Worm (Caenorhabditis elegans) whole organism, late embryonic: ENCODE measurements around the gene Y38H6C.9.
"Not testable (repeated sequence)": the region's sequence is repeated elsewhere in the genome, so short reads cannot be mapped to it uniquely, and the experiment has no call there.

ENCODE experiments used
- Y22D7AL.16 ChIP-seq: sonication (generic microtip); optimal IDR thresholded peaks from 2 replicates; lab custom pipeline; 2016; ENCODE audit warnings: missing genetic modification characterization, missing compliant biosample characterization
- ama-1 ChIP-seq: fragments of 150-350 bp; optimal IDR thresholded peaks from 2 replicates; lab custom pipeline; 2014
- ceh-2 ChIP-seq: sonication (generic microtip); optimal IDR thresholded peaks from 2 replicates; lab custom pipeline; 2016; ENCODE audit warnings: missing genotype, missing genetic modification characterization, missing compliant biosample characterization
- ceh-22 ChIP-seq: sonication (generic microtip); optimal IDR thresholded peaks from 2 replicates; lab custom pipeline; 2017; ENCODE audit warnings: missing biosample characterization, missing genetic modification characterization
- ceh-31 ChIP-seq: sonication (generic microtip); optimal IDR thresholded peaks from 2 replicates; lab custom pipeline; 2016; ENCODE audit warnings: missing genetic modification characterization, missing compliant biosample characterization
- ceh-48 ChIP-seq: sonication (generic microtip); optimal IDR thresholded peaks from 2 replicates; lab custom pipeline; 2016; ENCODE audit warnings: missing genetic modification characterization, inconsistent platforms, missing compliant biosample characterization
- ceh-6 ChIP-seq: fragments of 200-800 bp; sonication (Bioruptor generic); optimal IDR thresholded peaks from 2 replicates; lab custom pipeline; 2018; ENCODE audit warnings: mild to moderate bottlenecking, missing genetic modification characterization, missing compliant biosample characterization
- ceh-9 ChIP-seq: sonication (generic microtip); optimal IDR thresholded peaks from 2 replicates; lab custom pipeline; 2016; ENCODE audit warnings: mild to moderate bottlenecking, missing genetic modification characterization, inconsistent platforms, missing compliant biosample characterization
- dmd-4 ChIP-seq: sonication (generic microtip); optimal IDR thresholded peaks from 2 replicates; lab custom pipeline; 2016; ENCODE audit warnings: borderline replicate concordance, missing genetic modification characterization, missing compliant biosample characterization
- dve-1 ChIP-seq: sonication (generic microtip); optimal IDR thresholded peaks from 2 replicates; lab custom pipeline; 2017; ENCODE audit warnings: antibody characterized with exemption, mild to moderate bottlenecking, missing genetic modification characterization, missing compliant biosample characterization
- elt-2 ChIP-seq: sonication (generic microtip); optimal IDR thresholded peaks from 2 replicates; lab custom pipeline; 2016; ENCODE audit warnings: missing genetic modification reagents, missing genetic modification characterization, missing compliant biosample characterization
- ets-4 ChIP-seq: sonication (generic microtip); optimal IDR thresholded peaks from 2 replicates; lab custom pipeline; 2016; ENCODE audit warnings: missing genetic modification characterization, missing compliant biosample characterization
- eyg-1 ChIP-seq: sonication (generic microtip); optimal IDR thresholded peaks from 2 replicates; lab custom pipeline; 2016; ENCODE audit warnings: missing genotype, missing genetic modification characterization, missing compliant biosample characterization
- fkh-10 ChIP-seq: fragments of 150-350 bp; optimal IDR thresholded peaks from 2 replicates; lab custom pipeline; 2014; ENCODE audit warnings: missing biosample characterization, missing genetic modification reagents, missing genetic modification characterization
- gmeb-2 ChIP-seq: sonication (generic microtip); optimal IDR thresholded peaks from 2 replicates; lab custom pipeline; 2016; ENCODE audit warnings: missing genetic modification characterization, inconsistent platforms, missing compliant biosample characterization
- hlh-13 ChIP-seq: fragments of 200-800 bp; sonication (Bioruptor generic); optimal IDR thresholded peaks from 2 replicates; lab custom pipeline; 2018; ENCODE audit warnings: mild to moderate bottlenecking, missing genetic modification characterization, missing compliant biosample characterization
- hlh-30 ChIP-seq: sonication (generic microtip); optimal IDR thresholded peaks from 2 replicates; lab custom pipeline; 2017; ENCODE audit warnings: antibody characterized with exemption, missing genetic modification characterization, missing compliant biosample characterization; ENCODE audit not compliant: insufficient read depth
- hlh-8 ChIP-seq: sonication (generic microtip); optimal IDR thresholded peaks from 2 replicates; lab custom pipeline; 2016; ENCODE audit warnings: missing genotype, missing genetic modification characterization, missing compliant biosample characterization
- lim-6 ChIP-seq: sonication (generic microtip); optimal IDR thresholded peaks from 2 replicates; lab custom pipeline; 2016; ENCODE audit warnings: missing genetic modification characterization, missing compliant biosample characterization
- lin-11 ChIP-seq: fragments of 200-800 bp; sonication (Bioruptor generic); optimal IDR thresholded peaks from 2 replicates; lab custom pipeline; 2018; ENCODE audit warnings: mild to moderate bottlenecking, missing genetic modification characterization, missing compliant biosample characterization
- nfya-1 ChIP-seq: sonication (generic microtip); optimal IDR thresholded peaks from 2 replicates; lab custom pipeline; 2017; ENCODE audit warnings: missing genetic modification characterization, mild to moderate bottlenecking, missing compliant biosample characterization, antibody characterized with exemption, moderate library complexity
- npax-4 ChIP-seq: sonication (generic microtip); optimal IDR thresholded peaks from 2 replicates; lab custom pipeline; 2016; ENCODE audit warnings: missing genetic modification characterization, missing compliant biosample characterization
- pag-3 ChIP-seq: sonication (generic microtip); optimal IDR thresholded peaks from 2 replicates; lab custom pipeline; 2016; ENCODE audit warnings: missing compliant biosample characterization, missing genetic modification characterization, borderline replicate concordance
- pat-9 ChIP-seq: fragments of 200-800 bp; sonication (Bioruptor generic); optimal IDR thresholded peaks from 2 replicates; lab custom pipeline; 2018; ENCODE audit warnings: mild to moderate bottlenecking, missing genetic modification characterization, moderate library complexity, missing compliant biosample characterization
- ref-2 ChIP-seq: sonication (generic microtip); optimal IDR thresholded peaks from 2 replicates; lab custom pipeline; 2016; ENCODE audit warnings: missing genetic modification characterization, missing compliant biosample characterization
- rnt-1 ChIP-seq: sonication (generic microtip); optimal IDR thresholded peaks from 2 replicates; lab custom pipeline; 2016; ENCODE audit warnings: missing genetic modification characterization, missing compliant biosample characterization
- tbx-2 ChIP-seq: sonication (generic microtip); optimal IDR thresholded peaks from 2 replicates; lab custom pipeline; 2016; ENCODE audit warnings: missing genetic modification characterization, missing compliant biosample characterization
- unc-55 ChIP-seq: sonication (generic microtip); optimal IDR thresholded peaks from 2 replicates; lab custom pipeline; 2017; ENCODE audit warnings: missing biosample characterization, missing genetic modification reagents, missing genetic modification characterization
- unc-86 ChIP-seq: sonication (generic microtip); optimal IDR thresholded peaks from 2 replicates; lab custom pipeline; 2016; ENCODE audit warnings: missing genetic modification characterization, missing compliant biosample characterization
- ztf-16 ChIP-seq: sonication (generic microtip); optimal IDR thresholded peaks from 2 replicates; lab custom pipeline; 2017; ENCODE audit warnings: missing genetic modification characterization, missing compliant biosample characterization

Gene Y38H6C.9

DNA sequence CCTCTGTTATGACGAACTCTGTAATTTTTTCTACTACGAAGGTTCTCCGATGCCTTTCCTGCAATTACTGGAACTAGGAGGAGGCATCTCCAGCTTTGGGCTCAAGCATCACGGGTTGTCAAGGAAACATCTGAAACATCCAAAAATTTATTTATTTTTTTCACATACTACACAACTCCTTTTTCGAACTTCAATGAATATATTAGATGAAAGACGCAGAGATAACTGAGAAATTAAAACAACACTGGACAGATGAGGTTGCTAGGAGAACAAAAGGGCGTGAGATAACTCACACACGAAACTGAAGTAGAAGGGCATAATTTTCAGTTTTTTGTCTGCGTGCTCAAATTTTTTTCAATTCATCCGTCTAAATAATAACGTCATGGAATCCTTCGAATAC, 5.4 kb upstream of the Y38H6C.9 start, which contains the start of gene Y38H6C.13 (continued):
- no peak for TF ChIP-seq pag-3 (tag; lab: Kevin White, UChicago)

DNA sequence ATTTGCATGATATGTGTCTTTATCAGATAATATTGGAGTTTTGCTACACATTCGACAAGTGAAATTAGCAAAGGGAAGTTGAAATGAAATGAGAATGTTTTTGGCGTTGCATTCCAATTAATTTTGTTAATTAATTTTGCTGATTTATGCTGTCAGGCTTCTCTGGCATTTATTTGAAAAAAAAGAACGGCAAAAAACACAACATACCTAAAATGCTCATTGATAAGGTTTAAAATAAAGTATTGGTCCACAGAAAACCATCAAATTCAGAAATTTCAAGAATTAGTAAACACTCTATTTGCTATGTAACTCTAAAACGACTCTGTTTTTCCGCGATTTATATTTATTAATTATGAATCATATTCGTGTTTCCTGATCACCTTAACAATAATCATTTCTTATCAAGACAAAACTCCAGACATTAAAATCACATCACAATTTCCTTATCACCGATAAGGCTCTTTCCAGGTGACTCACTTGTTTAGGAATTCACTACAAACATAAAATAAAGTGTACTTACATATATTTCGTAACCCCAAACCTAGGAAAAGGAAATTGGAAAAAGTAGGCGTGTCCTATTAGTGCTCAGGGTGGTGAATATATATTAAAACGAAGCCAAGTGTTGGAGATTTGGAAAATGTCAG, 3.9 kb upstream of the Y38H6C.9 start, which contains the start of the genes srh-166 and Y38H6C.24:
Gene srh-166 (minus strand): TSS at position 51 of the 644 bp plus-strand sequence.
Gene Y38H6C.24 (plus strand): TSS at position 620 of the 644 bp plus-strand sequence.
- no peak for TF ChIP-seq hlh-13 (GFP tag; lab: Kevin White, UChicago)
- TF ChIP-seq ceh-31 (tag; lab: Kevin White, UChicago), result no peak
- TF ChIP-seq dmd-4 (tag; lab: Kevin White, UChicago), result no peak
- TF ChIP-seq elt-2 (tag; lab: Kevin White, UChicago), result peak; percentile 83

DNA sequence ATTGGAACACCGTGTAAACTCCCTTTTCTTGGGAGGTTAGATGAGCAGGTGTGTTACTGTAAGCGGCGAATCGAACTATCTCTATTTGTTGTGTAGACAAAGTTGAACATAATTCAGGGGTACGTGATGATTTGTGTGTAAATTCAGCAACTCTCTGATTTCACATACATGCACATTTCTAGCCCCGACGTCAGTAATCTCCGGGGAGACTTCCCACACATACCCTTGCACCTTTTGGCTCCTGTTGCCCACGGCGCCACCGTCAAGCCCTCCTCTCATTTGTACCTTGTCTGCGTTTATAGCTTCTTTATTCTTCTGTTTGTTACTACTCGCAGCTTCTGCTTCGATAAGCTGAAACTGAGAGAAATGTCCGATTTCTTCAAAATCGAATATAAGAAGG, 3.1 kb downstream of the Y38H6C.9 start, which contains the start of gene Y38H6C.25:
Gene Y38H6C.25 (plus strand): TSS at position 301 of the 400 bp plus-strand sequence.
- TF ChIP-seq elt-2 (tag; lab: Kevin White, UChicago), result no peak
- no peak for TF ChIP-seq ref-2
- TF ChIP-seq pag-3 (tag; lab: Kevin White, UChicago), result no peak
- TF ChIP-seq gmeb-2, result no peak
- no peak for TF ChIP-seq ztf-16
- no peak for TF ChIP-seq ama-1 (lab: Kevin White, UChicago)
- TF ChIP-seq rnt-1, result no peak

DNA sequence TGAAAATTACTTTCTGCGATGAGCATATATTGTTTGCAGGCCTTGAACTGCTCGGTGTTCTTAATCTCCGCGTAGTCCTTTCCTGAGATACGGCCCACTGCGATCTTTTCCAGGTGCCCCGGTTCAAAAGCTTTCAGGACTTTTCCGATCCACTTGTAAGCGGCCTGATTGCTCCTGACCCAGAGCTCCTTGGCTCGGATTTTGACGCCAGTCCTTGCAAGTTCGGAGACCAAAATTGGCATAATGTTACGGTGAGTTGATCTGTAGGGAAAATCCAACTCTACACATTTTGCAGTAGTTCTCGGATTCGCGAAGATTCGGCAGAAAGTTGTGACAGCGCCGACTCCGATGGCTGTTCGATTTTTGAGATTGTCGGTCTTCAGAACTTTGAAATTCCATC, 5.1 kb downstream of the Y38H6C.9 start:
- no peak for TF ChIP-seq hlh-8 (tag; lab: Kevin White, UChicago)
- no peak for TF ChIP-seq ceh-48 (tag; lab: Kevin White, UChicago)
- no peak for TF ChIP-seq ceh-2 (tag; lab: Kevin White, UChicago)
- TF ChIP-seq, all 69 proteins: peak for 0

DNA sequence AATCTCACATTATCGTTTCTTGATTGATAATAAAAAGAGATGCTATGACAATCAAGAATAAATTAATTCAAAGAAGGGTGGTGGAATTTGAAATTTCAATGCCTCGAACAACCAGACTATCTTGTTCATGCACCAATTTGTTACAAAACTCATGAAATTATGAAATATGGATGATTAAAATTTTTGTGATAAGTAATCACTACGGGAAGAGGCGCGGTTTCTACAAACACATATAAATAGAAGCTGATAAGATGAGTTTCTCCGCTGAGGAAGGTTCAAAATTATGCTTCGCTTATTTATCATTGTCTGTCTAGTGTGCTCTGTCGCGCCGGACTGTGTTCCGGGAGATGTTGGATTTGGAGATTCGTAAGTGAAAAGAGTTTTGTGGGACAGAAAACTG, 7.6 kb downstream of the Y38H6C.9 start:
- TF ChIP-seq npax-4 (tag; lab: Kevin White, UChicago), result no peak
- TF ChIP-seq ceh-2 (tag; lab: Kevin White, UChicago), result no peak
- TF ChIP-seq ztf-16, result no peak
- no peak for TF ChIP-seq gmeb-2
- no peak for TF ChIP-seq ceh-22 (tag; lab: Kevin White, UChicago)
- no peak for TF ChIP-seq eyg-1
- TF ChIP-seq ceh-6 (GFP tag; lab: Kevin White, UChicago), result no peak
- no peak for TF ChIP-seq hlh-30
- no peak for TF ChIP-seq nfya-1 (tag; lab: Kevin White, UChicago)
- TF ChIP-seq fkh-10 (GFP tag; lab: Kevin White, UChicago), result no peak
- TF ChIP-seq Y22D7AL.16 (tag; lab: Kevin White, UChicago), result no peak
- TF ChIP-seq hlh-8 (tag; lab: Kevin White, UChicago), result no peak
- no peak for TF ChIP-seq unc-86 (tag; lab: Kevin White, UChicago)
- no peak for TF ChIP-seq tbx-2 (tag; lab: Kevin White, UChicago)
- TF ChIP-seq unc-55 (GFP tag; lab: Kevin White, UChicago), result no peak
- TF ChIP-seq lim-6 (tag; lab: Kevin White, UChicago), result no peak
- TF ChIP-seq pat-9 (tag; lab: Kevin White, UChicago), result no peak
- no peak for TF ChIP-seq ceh-9 (tag; lab: Kevin White, UChicago)
- no peak for TF ChIP-seq dve-1 (tag; lab: Kevin White, UChicago)
- TF ChIP-seq pag-3 (tag; lab: Kevin White, UChicago), result no peak

DNA sequence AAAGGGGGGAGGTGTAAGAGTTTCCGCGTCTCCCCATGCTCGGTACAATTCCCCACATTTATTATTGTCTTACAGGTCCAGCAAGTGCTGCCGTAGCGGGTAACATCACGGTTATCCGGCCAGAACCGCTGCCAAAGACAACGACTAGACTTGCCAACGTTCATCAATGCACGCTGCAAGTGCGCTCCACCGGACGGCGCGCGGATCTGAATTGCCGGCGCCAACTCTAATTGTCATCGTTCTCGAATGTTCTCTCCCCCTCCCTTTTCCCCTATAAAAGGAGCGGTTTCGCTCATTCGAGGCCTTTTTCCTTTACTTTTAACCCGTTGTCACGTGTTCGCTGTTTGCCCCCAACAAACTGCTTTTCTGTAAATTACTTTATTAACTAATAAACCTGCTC, 8.4 kb downstream of the Y38H6C.9 start, which contains the start of gene Y38H6C.8:
Gene Y38H6C.8 (plus strand): TSS at position 301 of the 400 bp plus-strand sequence.
- TF ChIP-seq lin-11 (tag; lab: Kevin White, UChicago); ets-4 (tag; lab: Kevin White, UChicago); hlh-13 (GFP tag; lab: Kevin White, UChicago): not testable (repeated sequence)
